Worm (Caenorhabditis elegans): ENCODE data around the gene Y70C5B.2.

Gene Y70C5B.2

ce11 chrV:16645201-16645940, 15.3 kb downstream of the Y70C5B.2 start, which contains the start of gene W06G6.17:
W06G6.17 (minus strand) TSS chrV:16645251.
- TF ChIP-seq B0310.2 (tag; optimal IDR thresholded peaks at IDR 0.05) (no peak), tbx-37 (GFP tag; conservative IDR thresholded peaks at IDR 0.05) (no peak), pes-1 (GFP tag; IDR thresholded peaks at IDR 0.05) (no peak), F13C5.2 (tag; optimal IDR thresholded peaks at IDR 0.05) (no peak), ceh-13 (GFP tag; optimal IDR thresholded peaks at IDR 0.05) (no peak), ama-1 (optimal IDR thresholded peaks at IDR 0.05) (no peak), ets-7 (tag; optimal IDR thresholded peaks at IDR 0.05) (no peak), ceh-36 (tag; optimal IDR thresholded peaks at IDR 0.05) (no peak), aly-1 (tag; optimal IDR thresholded peaks at IDR 0.05) (no peak), hmbx-1 (tag; optimal IDR thresholded peaks at IDR 0.05) (no peak), scrt-1 (GFP tag; IDR thresholded peaks at IDR 0.05) (no peak), flt-1 (GFP tag; IDR thresholded peaks at IDR 0.05) (no peak), hnd-1 (tag; optimal IDR thresholded peaks at IDR 0.05) (no peak), hmg-4 (GFP tag; optimal IDR thresholded peaks at IDR 0.05) (no peak), tra-4 (tag; optimal IDR thresholded peaks at IDR 0.05) (no peak), tbx-11 (GFP tag; IDR thresholded peaks at IDR 0.05) (no peak), sea-1 (GFP tag; conservative IDR thresholded peaks at IDR 0.05) (no peak)

ce11 chrV:16643558-16643957, 17.2 kb downstream of the Y70C5B.2 start, which contains the start of gene srw-77:
srw-77 (minus strand) TSS chrV:16643658.
- TF ChIP-seq aly-1 (tag; optimal IDR thresholded peaks at IDR 0.05) (no peak), ets-7 (tag; optimal IDR thresholded peaks at IDR 0.05) (no peak), sea-1 (GFP tag; conservative IDR thresholded peaks at IDR 0.05) (no peak), flt-1 (GFP tag; IDR thresholded peaks at IDR 0.05) (no peak), F13C5.2 (tag; optimal IDR thresholded peaks at IDR 0.05) (no peak), B0310.2 (tag; optimal IDR thresholded peaks at IDR 0.05) (no peak), pes-1 (GFP tag; IDR thresholded peaks at IDR 0.05) (no peak)

ce11 chrV:16640366-16640765, 20.4 kb downstream of the Y70C5B.2 start:
- TF ChIP-seq aly-1 (tag; optimal IDR thresholded peaks at IDR 0.05): no peak
- TF ChIP-seq ets-7 (tag; optimal IDR thresholded peaks at IDR 0.05): no peak
- no peak for TF ChIP-seq sea-1 (GFP tag; conservative IDR thresholded peaks at IDR 0.05)
- TF ChIP-seq B0310.2 (tag; optimal IDR thresholded peaks at IDR 0.05): no peak
- TF ChIP-seq tbx-37 (GFP tag; conservative IDR thresholded peaks at IDR 0.05): no peak
- no peak for TF ChIP-seq ceh-36 (tag; optimal IDR thresholded peaks at IDR 0.05)
- no peak for TF ChIP-seq flt-1 (GFP tag; IDR thresholded peaks at IDR 0.05)
- TF ChIP-seq ama-1 (optimal IDR thresholded peaks at IDR 0.05): no peak
- no peak for TF ChIP-seq ceh-13 (GFP tag; optimal IDR thresholded peaks at IDR 0.05)
- TF ChIP-seq scrt-1 (GFP tag; IDR thresholded peaks at IDR 0.05): no peak
- TF ChIP-seq hnd-1 (tag; optimal IDR thresholded peaks at IDR 0.05): no peak
- TF ChIP-seq tbx-11 (GFP tag; IDR thresholded peaks at IDR 0.05): no peak
- TF ChIP-seq tra-4 (tag; optimal IDR thresholded peaks at IDR 0.05): no peak
- TF ChIP-seq hmg-4 (GFP tag; optimal IDR thresholded peaks at IDR 0.05): no peak
- TF ChIP-seq pes-1 (GFP tag; IDR thresholded peaks at IDR 0.05): no peak

- TF ChIP-seq B0310.2 (tag; optimal IDR thresholded peaks at IDR 0.05) (no peak), tra-4 (tag; optimal IDR thresholded peaks at IDR 0.05) (no peak), flt-1 (GFP tag; IDR thresholded peaks at IDR 0.05) (no peak), tbx-11 (GFP tag; IDR thresholded peaks at IDR 0.05) (no peak), sea-1 (GFP tag; conservative IDR thresholded peaks at IDR 0.05) (no peak), scrt-1 (GFP tag; IDR thresholded peaks at IDR 0.05) (no peak), ceh-36 (tag; optimal IDR thresholded peaks at IDR 0.05) (no peak), pes-1 (GFP tag; IDR thresholded peaks at IDR 0.05) (no peak), tbx-37 (GFP tag; conservative IDR thresholded peaks at IDR 0.05) (no peak), ama-1 (optimal IDR thresholded peaks at IDR 0.05) (no peak), ceh-13 (GFP tag; optimal IDR thresholded peaks at IDR 0.05) (no peak)
Observed at ce11 chrV:16638204-16638603, 22.5 kb downstream of the Y70C5B.2 start, which contains the start of gene srw-76. srw-76 (minus strand) TSS chrV:16638304.

ce11 chrV:16635911-16636310, 24.8 kb downstream of the Y70C5B.2 start, which contains the start of gene mltn-11:
mltn-11 (plus strand) TSS chrV:16636186.
- no peak for TF ChIP-seq flt-1 (GFP tag; IDR thresholded peaks at IDR 0.05)

ce11 chrV:16629600-16629999, 31.1 kb downstream of the Y70C5B.2 start, which contains the start of gene srd-21:
srd-21 (plus strand) TSS chrV:16629900.
- TF ChIP-seq hnd-1 (tag; optimal IDR thresholded peaks at IDR 0.05): no peak
- no peak for TF ChIP-seq tbx-11 (GFP tag; IDR thresholded peaks at IDR 0.05)
- TF ChIP-seq tra-4 (tag; optimal IDR thresholded peaks at IDR 0.05): no peak
- no peak for TF ChIP-seq B0310.2 (tag; optimal IDR thresholded peaks at IDR 0.05)
- no peak for TF ChIP-seq sea-1 (GFP tag; conservative IDR thresholded peaks at IDR 0.05)
- TF ChIP-seq ceh-13 (GFP tag; optimal IDR thresholded peaks at IDR 0.05): no peak
- TF ChIP-seq ceh-36 (tag; optimal IDR thresholded peaks at IDR 0.05): no peak
- no peak for TF ChIP-seq F13C5.2 (tag; optimal IDR thresholded peaks at IDR 0.05)

ce11 chrV:16628991-16629390, 31.7 kb downstream of the Y70C5B.2 start, which contains the start of gene W06G6.2:
W06G6.2 (plus strand) TSS chrV:16629291.
- TF ChIP-seq tra-4 (tag; optimal IDR thresholded peaks at IDR 0.05) (no peak), sea-1 (GFP tag; conservative IDR thresholded peaks at IDR 0.05) (no peak), flt-1 (GFP tag; IDR thresholded peaks at IDR 0.05) (no peak), hmg-4 (GFP tag; optimal IDR thresholded peaks at IDR 0.05) (no peak), ama-1 (optimal IDR thresholded peaks at IDR 0.05) (no peak)

ce11 chrV:16627962-16628361, 32.8 kb downstream of the Y70C5B.2 start, which contains the start of gene oac-53:
oac-53 (minus strand) TSS chrV:16627970.
- TF ChIP-seq hnd-1 (tag; optimal IDR thresholded peaks at IDR 0.05): no peak
- TF ChIP-seq flt-1 (GFP tag; IDR thresholded peaks at IDR 0.05): no peak
- no peak for TF ChIP-seq tra-4 (tag; optimal IDR thresholded peaks at IDR 0.05)
- TF ChIP-seq F13C5.2 (tag; optimal IDR thresholded peaks at IDR 0.05): no peak
- no peak for TF ChIP-seq tbx-11 (GFP tag; IDR thresholded peaks at IDR 0.05)
- no peak for TF ChIP-seq ama-1 (optimal IDR thresholded peaks at IDR 0.05)
- TF ChIP-seq sea-1 (GFP tag; conservative IDR thresholded peaks at IDR 0.05): no peak
- TF ChIP-seq tbx-37 (GFP tag; conservative IDR thresholded peaks at IDR 0.05): no peak
- TF ChIP-seq aly-1 (tag; optimal IDR thresholded peaks at IDR 0.05): no peak
- no peak for TF ChIP-seq ceh-36 (tag; optimal IDR thresholded peaks at IDR 0.05)
- no peak for TF ChIP-seq pes-1 (GFP tag; IDR thresholded peaks at IDR 0.05)
- no peak for TF ChIP-seq B0310.2 (tag; optimal IDR thresholded peaks at IDR 0.05)
- TF ChIP-seq ceh-13 (GFP tag; optimal IDR thresholded peaks at IDR 0.05): no peak
- no peak for TF ChIP-seq scrt-1 (GFP tag; IDR thresholded peaks at IDR 0.05)

All from whole organism, early embryonic.